Fruit fly (Drosophila melanogaster) whole organism, wandering third instar larva: ENCODE data around the gene Dic1.

Source experiments
- Abd-B ChIP-seq: fragments of >200 bp; optimal IDR thresholded peaks from 2 replicates; lab custom pipeline; 2017; ENCODE audit warnings: missing biosample characterization, missing genetic modification characterization
- CG32264 ChIP-seq: fragments of 200-800 bp; sonication (Bioruptor generic); optimal IDR thresholded peaks from 2 replicates; lab custom pipeline; 2016; ENCODE audit warnings: missing biosample characterization, missing genetic modification characterization
- CG9705 ChIP-seq: fragments of 200-800 bp; sonication (Bioruptor generic); optimal IDR thresholded peaks from 2 replicates; lab custom pipeline; 2018; ENCODE audit warnings: missing biosample characterization, mild to moderate bottlenecking, missing genetic modification characterization
- CrebA ChIP-seq: fragments of 200-800 bp; sonication (Bioruptor generic); optimal IDR thresholded peaks from 2 replicates; lab custom pipeline; 2016; ENCODE audit warnings: missing biosample characterization, mild to moderate bottlenecking, missing genetic modification characterization, borderline replicate concordance
- Dfd ChIP-seq: fragments of >200 bp; optimal IDR thresholded peaks from 2 replicates; lab custom pipeline; 2017; ENCODE audit warnings: missing biosample characterization, missing genetic modification characterization
- Dif ChIP-seq: fragments of 200-275, 200-300 bp; sonication (Bioruptor generic); optimal IDR thresholded peaks from 2 replicates; lab custom pipeline; 2018; ENCODE audit warnings: missing biosample characterization, missing genetic modification characterization; ENCODE audit not compliant: partially characterized antibody
- GATAd ChIP-seq: sonication (Bioruptor generic); optimal IDR thresholded peaks from 2 replicates; lab custom pipeline; 2016; ENCODE audit warnings: missing biosample characterization, missing genetic modification characterization
- HLH106 ChIP-seq: fragments of 200-800 bp; optimal IDR thresholded peaks from 3 replicates; lab custom pipeline; 2019; ENCODE audit warnings: missing biosample characterization, mild to moderate bottlenecking, missing genetic modification characterization, moderate library complexity
- Hnf4 ChIP-seq: fragments of 200-800 bp; sonication (Bioruptor generic); optimal IDR thresholded peaks from 2 replicates; lab custom pipeline; 2016; ENCODE audit warnings: missing biosample characterization, mild to moderate bottlenecking, missing genetic modification characterization
- Hr78 ChIP-seq: fragments of >200 bp; optimal IDR thresholded peaks from 2 replicates; lab custom pipeline; 2017; ENCODE audit warnings: missing biosample characterization, missing genetic modification characterization
- Hr83 ChIP-seq: fragments of 200-300 bp; sonication (Bioruptor generic); optimal IDR thresholded peaks from 2 replicates; lab custom pipeline; 2016; ENCODE audit warnings: missing biosample characterization, mild to moderate bottlenecking, missing genetic modification characterization, moderate library complexity; ENCODE audit not compliant: poor library complexity, severe bottlenecking
- Jra ChIP-seq: sonication (Bioruptor generic); optimal IDR thresholded peaks from 2 replicates; lab custom pipeline; 2016; ENCODE audit warnings: missing biosample characterization, missing genetic modification characterization
- Mio ChIP-seq: sonication (Bioruptor generic); optimal IDR thresholded peaks from 2 replicates; lab custom pipeline; 2016; ENCODE audit warnings: missing biosample characterization, missing genetic modification characterization
- Myc ChIP-seq: fragments of >200 bp; optimal IDR thresholded peaks from 2 replicates; lab custom pipeline; 2017
- N ChIP-seq: fragments of >200 bp; optimal IDR thresholded peaks from 2 replicates; lab custom pipeline; 2018; ENCODE audit warnings: missing biosample characterization, missing external identifiers, missing genetic modification characterization
- OdsH ChIP-seq: fragments of 200-800 bp; sonication (Bioruptor generic); optimal IDR thresholded peaks from 2 replicates; lab custom pipeline; 2016; ENCODE audit warnings: missing biosample characterization, mild to moderate bottlenecking, missing genetic modification characterization
- Rel ChIP-seq, 2 experiments: fragments of 200-800 bp; sonication (Bioruptor generic) in 1 of 2; optimal IDR thresholded peaks; 2 replicates in 1 of 2; 3 replicates in 1 of 2; lab custom pipeline; 2016 to 2019; ENCODE audit warnings: mild to moderate bottlenecking in 2 of 2, missing biosample characterization in 2 of 2, missing genetic modification characterization in 2 of 2, moderate library complexity in 1 of 2
- Sp1 ChIP-seq: fragments of 200-800 bp; sonication (Bioruptor generic); optimal IDR thresholded peaks from 3 replicates; lab custom pipeline; 2019; ENCODE audit warnings: missing biosample characterization, mild to moderate bottlenecking, missing genetic modification characterization, moderate library complexity
- Vsx2 ChIP-seq: fragments of 200-300, 225-300 bp; sonication (Bioruptor generic); optimal IDR thresholded peaks from 2 replicates; lab custom pipeline; 2018; ENCODE audit warnings: missing biosample characterization, missing genetic modification characterization; ENCODE audit not compliant: partially characterized antibody
- br ChIP-seq: fragments of 200-800 bp; sonication (Bioruptor generic); optimal IDR thresholded peaks from 2 replicates; lab custom pipeline; 2016; ENCODE audit warnings: missing biosample characterization, missing genetic modification characterization
- brk ChIP-seq: fragments of 200-800 bp; sonication (Bioruptor generic); optimal IDR thresholded peaks from 2 replicates; lab custom pipeline; 2016; ENCODE audit warnings: missing biosample characterization, mild to moderate bottlenecking, missing genetic modification characterization
- dl ChIP-seq, 2 experiments: fragments of 175-275, 200-275 bp in 1 of 2; fragments of 200-275 bp in 1 of 2; sonication (Bioruptor generic); optimal IDR thresholded peaks; lab custom pipeline; 2018; ENCODE audit warnings: mild to moderate bottlenecking in 2 of 2, missing biosample characterization in 2 of 2, missing genetic modification characterization in 2 of 2, moderate library complexity in 2 of 2; ENCODE audit not compliant: partially characterized antibody in 2 of 2, insufficient read depth in 1 of 2
- dmrt93B ChIP-seq: fragments of 200-800 bp; sonication (Bioruptor generic); optimal IDR thresholded peaks from 2 replicates; lab custom pipeline; 2018; ENCODE audit warnings: missing biosample characterization, mild to moderate bottlenecking, missing genetic modification characterization
- dsf ChIP-seq: sonication (Bioruptor generic); optimal IDR thresholded peaks from 2 replicates; lab custom pipeline; 2016; ENCODE audit warnings: missing biosample characterization, missing genetic modification characterization, borderline replicate concordance
- ey ChIP-seq: fragments of 200-800 bp; sonication (Bioruptor generic); optimal IDR thresholded peaks from 2 replicates; lab custom pipeline; 2016; ENCODE audit warnings: missing biosample characterization, missing genetic modification characterization
- foxo ChIP-seq, 2 experiments: fragments of 200-800 bp; sonication (Bioruptor generic); optimal IDR thresholded peaks; 2 replicates in 1 of 2; 3 replicates in 1 of 2; lab custom pipeline; 2016 to 2017; ENCODE audit warnings: missing biosample characterization in 2 of 2, missing genetic modification characterization in 2 of 2
- fru ChIP-seq: fragments of 200-800 bp; sonication (Bioruptor generic); optimal IDR thresholded peaks from 3 replicates; lab custom pipeline; 2016; ENCODE audit warnings: missing biosample characterization, mild to moderate bottlenecking, missing genetic modification characterization
- h ChIP-seq: fragments of 200-800 bp; sonication (Bioruptor generic); optimal IDR thresholded peaks from 3 replicates; lab custom pipeline; 2016; ENCODE audit warnings: missing biosample characterization, mild to moderate bottlenecking, missing genetic modification characterization
- jim ChIP-seq: fragments of 175-275, 200-325 bp; sonication (Bioruptor generic); optimal IDR thresholded peaks from 2 replicates; lab custom pipeline; 2016; ENCODE audit warnings: missing biosample characterization, mild to moderate bottlenecking, missing genetic modification characterization
- lola ChIP-seq: fragments of >200 bp; optimal IDR thresholded peaks from 2 replicates; lab custom pipeline; 2017; ENCODE audit warnings: missing biosample characterization, missing genetic modification characterization
- pan ChIP-seq: fragments of >200 bp; optimal IDR thresholded peaks from 2 replicates; lab custom pipeline; 2017
- psq ChIP-seq: fragments of 200-800 bp; sonication (Bioruptor generic); optimal IDR thresholded peaks from 3 replicates; lab custom pipeline; 2017; ENCODE audit warnings: missing biosample characterization, mild to moderate bottlenecking, missing genetic modification characterization, moderate library complexity
- rgr ChIP-seq: fragments of 200-800 bp; sonication (Bioruptor generic); optimal IDR thresholded peaks from 3 replicates; lab custom pipeline; 2016; ENCODE audit warnings: missing biosample characterization, mild to moderate bottlenecking, missing genetic modification characterization
- sage ChIP-seq: fragments of 200-800 bp; sonication (Bioruptor generic); optimal IDR thresholded peaks from 2 replicates; lab custom pipeline; 2016; ENCODE audit warnings: missing biosample characterization, mild to moderate bottlenecking, missing genetic modification characterization
- sv ChIP-seq: fragments of 200-800 bp; sonication (Bioruptor generic); optimal IDR thresholded peaks from 3 replicates; lab custom pipeline; 2016; ENCODE audit warnings: missing biosample characterization, missing genetic modification characterization
- tai ChIP-seq: sonication (Bioruptor generic); optimal IDR thresholded peaks from 2 replicates; lab custom pipeline; 2016; ENCODE audit warnings: missing biosample characterization, missing genetic modification characterization
- usp ChIP-seq: fragments of >200 bp; optimal IDR thresholded peaks from 2 replicates; lab custom pipeline; 2017; ENCODE audit warnings: missing biosample characterization, missing genetic modification characterization
- woc ChIP-seq: sonication (Bioruptor generic); optimal IDR thresholded peaks from 2 replicates; lab custom pipeline; 2016; ENCODE audit warnings: missing biosample characterization, mild to moderate bottlenecking, missing genetic modification characterization

Dic1 gene

DNA sequence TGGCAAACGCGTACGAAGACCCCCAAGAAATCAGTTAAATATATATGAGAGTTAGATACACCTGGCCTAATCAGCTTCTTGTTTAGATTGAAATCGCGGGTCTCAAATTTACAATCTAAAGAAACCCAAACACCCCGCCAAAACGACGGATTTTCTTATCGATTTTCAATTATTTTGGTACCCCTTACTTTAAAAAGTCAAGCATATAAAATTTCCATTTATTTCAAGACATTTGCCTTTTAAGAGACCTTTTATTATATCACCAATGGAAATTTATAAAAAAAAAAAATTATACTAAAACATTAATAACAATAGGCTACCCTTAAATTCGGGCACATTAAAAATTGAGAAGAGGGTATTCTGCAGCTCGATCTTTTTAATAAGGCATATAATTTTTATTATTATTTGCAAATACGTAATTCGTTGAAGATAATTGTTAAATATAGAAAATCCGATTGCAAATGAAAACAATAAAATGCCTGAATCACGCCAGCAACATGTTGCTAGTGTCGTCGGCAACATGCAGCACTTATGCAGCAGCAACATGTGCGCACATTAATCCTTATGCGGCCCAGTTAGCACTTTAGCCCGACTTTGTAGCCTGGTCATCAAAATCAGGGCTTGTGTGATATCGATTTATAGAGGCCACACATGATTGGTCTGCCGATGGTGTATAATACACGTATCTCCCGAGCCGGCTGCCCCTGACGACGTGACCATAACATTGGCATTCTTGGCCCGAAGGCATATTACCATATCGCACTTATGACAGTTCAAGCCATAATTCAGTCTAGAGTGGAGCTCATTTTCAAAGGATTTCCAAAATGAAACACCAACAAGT is 7.3 kb downstream of the Dic1 start, which contains the start of the genes Lip3 and CG34309:
TSS of gene Lip3 (minus strand) at position 65 of the 841 bp plus-strand sequence.
TSS of gene CG34309 (plus strand) at position 791 of the 841 bp plus-strand sequence.
- peak; percentile 32 for TF ChIP-seq Rel (GFP tag; optimal IDR thresholded peaks at IDR 0.05; lab: Kevin White, UChicago)
- TF ChIP-seq Rel (tag; optimal IDR thresholded peaks at IDR 0.05; lab: Kevin White, UChicago) = no peak
- TF ChIP-seq foxo (GFP tag; optimal IDR thresholded peaks at IDR 0.05; lab: Kevin White, UChicago) = peak in 1 of 2 experiments; percentile 65
- no peak for TF ChIP-seq Hr83
- TF ChIP-seq dl (GFP tag; optimal IDR thresholded peaks at IDR 0.05; lab: Kevin White, UChicago; ENCODE audit: insufficient read depth in 1 of 2, partially characterized antibody in 2 of 2) = no peak
- TF ChIP-seq brk (GFP tag; lab: Kevin White, UChicago) = peak; percentile 82
- no peak for TF ChIP-seq jim (GFP tag; lab: Kevin White, UChicago)
- TF ChIP-seq tai (GFP tag; lab: Kevin White, UChicago) = peak; percentile 9
- peak; percentile 82 for TF ChIP-seq rgr (GFP tag; lab: Kevin White, UChicago)
- TF ChIP-seq Hnf4 (GFP tag; lab: Kevin White, UChicago) = peak; percentile 67
- TF ChIP-seq Vsx2 (GFP tag; lab: Kevin White, UChicago) = no peak
- no peak for TF ChIP-seq woc (GFP tag; lab: Kevin White, UChicago)
- TF ChIP-seq Abd-B (GFP tag; lab: Kevin White, UChicago) = no peak
- TF ChIP-seq N (GFP tag; lab: Kevin White, UChicago) = no peak
- TF ChIP-seq pan (lab: Kevin White, UChicago) = no peak
- no peak for TF ChIP-seq Mio (GFP tag; lab: Kevin White, UChicago)
- TF ChIP-seq sage (GFP tag; lab: Kevin White, UChicago) = peak; percentile 24
- TF ChIP-seq GATAd (GFP tag; lab: Kevin White, UChicago) = no peak
- peak; percentile 88 for TF ChIP-seq Sp1 (GFP tag; lab: Kevin White, UChicago)
- TF ChIP-seq Myc (lab: Kevin White, UChicago) = no peak
- no peak for TF ChIP-seq Dfd
- peak; percentile 81 for TF ChIP-seq OdsH (GFP tag; lab: Kevin White, UChicago)
- TF ChIP-seq HLH106 (tag; lab: Kevin White, UChicago) = peak; percentile 69
- TF ChIP-seq lola (GFP tag; lab: Kevin White, UChicago) = no peak
- peak; percentile 82 for TF ChIP-seq h (GFP tag; lab: Kevin White, UChicago)
- TF ChIP-seq CrebA (GFP tag; lab: Kevin White, UChicago) = peak; percentile 0
- TF ChIP-seq Hr78 (GFP tag; lab: Kevin White, UChicago) = no peak
- no peak for TF ChIP-seq CG9705 (GFP tag; lab: Kevin White, UChicago)
- peak; percentile 60 for TF ChIP-seq dmrt93B (GFP tag; lab: Kevin White, UChicago)
- no peak for TF ChIP-seq sv (GFP tag; lab: Kevin White, UChicago)
- TF ChIP-seq dsf = no peak
- TF ChIP-seq ey (GFP tag; lab: Kevin White, UChicago) = peak; percentile 73
- TF ChIP-seq usp = no peak
- TF ChIP-seq CG32264 = peak; percentile 1
- TF ChIP-seq fru (GFP tag; lab: Kevin White, UChicago) = peak; percentile 76
- TF ChIP-seq br = peak; percentile 51
- TF ChIP-seq Dif (GFP tag; lab: Kevin White, UChicago) = no peak
- TF ChIP-seq psq = peak; percentile 73
- TF ChIP-seq Jra (GFP tag; lab: Kevin White, UChicago) = peak; percentile 52

DNA sequence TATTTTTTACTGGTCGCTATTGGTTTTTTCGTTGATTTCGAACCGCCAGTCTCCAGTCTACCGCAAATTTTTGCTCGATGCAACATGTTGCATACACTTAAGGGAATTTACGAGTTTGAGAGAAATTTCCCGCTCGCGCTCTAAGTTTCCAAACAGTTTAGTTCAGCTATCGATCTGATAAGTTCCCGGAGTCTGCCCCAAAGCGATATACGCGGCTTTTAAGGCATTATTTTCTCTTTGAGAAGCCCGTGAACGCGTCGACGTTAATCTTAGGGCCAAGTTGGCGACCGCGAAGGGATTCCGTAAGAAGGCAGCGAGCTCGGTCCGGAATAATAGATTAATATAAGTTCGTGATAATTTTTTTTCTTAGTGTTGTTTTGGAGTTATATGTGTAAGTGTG is 10.2 kb downstream of the Dic1 start:
- no peak for TF ChIP-seq HLH106 (tag; lab: Kevin White, UChicago)
- no peak for TF ChIP-seq Rel (GFP tag; optimal IDR thresholded peaks at IDR 0.05; lab: Kevin White, UChicago)
- no peak for TF ChIP-seq Rel (tag; optimal IDR thresholded peaks at IDR 0.05; lab: Kevin White, UChicago)
- TF ChIP-seq Sp1 (GFP tag; lab: Kevin White, UChicago) = no peak
- TF ChIP-seq Myc (lab: Kevin White, UChicago) = no peak
- TF ChIP-seq Jra (GFP tag; lab: Kevin White, UChicago) = no peak
- no peak for TF ChIP-seq sv (GFP tag; lab: Kevin White, UChicago)
- TF ChIP-seq h (GFP tag; lab: Kevin White, UChicago) = no peak
- TF ChIP-seq dmrt93B (GFP tag; lab: Kevin White, UChicago) = no peak
- no peak for TF ChIP-seq rgr (GFP tag; lab: Kevin White, UChicago)
- TF ChIP-seq GATAd (GFP tag; lab: Kevin White, UChicago) = no peak
- no peak for TF ChIP-seq brk (GFP tag; lab: Kevin White, UChicago)
- TF ChIP-seq Dfd = no peak
- no peak for TF ChIP-seq lola (GFP tag; lab: Kevin White, UChicago)
- no peak for TF ChIP-seq Vsx2 (GFP tag; lab: Kevin White, UChicago)
- TF ChIP-seq sage (GFP tag; lab: Kevin White, UChicago) = no peak
